Worm (Caenorhabditis elegans): ENCODE measurements around the gene kdin-1.

DNA sequence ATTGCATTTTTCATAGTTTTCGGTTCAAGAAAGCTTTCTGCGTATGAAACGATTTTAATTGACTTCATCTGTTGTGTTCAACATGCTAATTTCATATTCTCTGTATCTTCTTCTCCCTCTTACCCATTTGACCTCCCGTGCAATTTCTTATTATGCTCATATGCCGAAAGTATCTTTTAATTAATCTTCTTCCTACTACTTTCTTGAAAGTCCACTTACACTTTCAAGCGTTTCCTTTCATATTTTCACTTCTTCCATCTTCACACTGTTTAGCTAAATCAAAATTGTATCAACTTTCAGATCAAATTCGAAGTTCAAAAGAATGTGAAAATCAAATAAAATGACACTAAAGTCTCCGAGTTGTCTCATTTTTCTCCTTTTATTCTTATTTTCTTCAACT is 47.8 kb upstream of the kdin-1 start, which contains the start of gene F13H10.5:
- TF ChIP-seq nfyb-1 (GFP tag; IDR thresholded peaks at IDR 0.05) (no peak), ZK185.1 (tag; optimal IDR thresholded peaks at IDR 0.05; ENCODE audit: poor library complexity, severe bottlenecking) (no peak), tbx-9 (tag; optimal IDR thresholded peaks at IDR 0.05; ENCODE audit: borderline replicate concordance) (no peak), dpl-1 (GFP tag; optimal IDR thresholded peaks at IDR 0.05) (no peak), ekl-4 (GFP tag; IDR thresholded peaks at IDR 0.05) (no peak), B0035.1 (tag; optimal IDR thresholded peaks at IDR 0.05) (no peak)
